Worm (Caenorhabditis elegans) whole organism, L2 larva: ENCODE measurements around the gene Y70C5C.1.
A peak's percentile ranks its signal among the peaks of the same experiment; 100 is the strongest.

Experiments used
- C34F6.9 ChIP-seq: fragments of 150-350 bp; optimal IDR thresholded peaks from 2 replicates; lab custom pipeline; 2014; ENCODE audit warnings: missing biosample characterization, missing genetic modification characterization
- F13H6.1 ChIP-seq: sonication (generic microtip); optimal IDR thresholded peaks from 2 replicates; lab custom pipeline; 2016; ENCODE audit warnings: missing genetic modification characterization, missing compliant biosample characterization
- crh-2 ChIP-seq: sonication (generic microtip); optimal IDR thresholded peaks from 2 replicates; lab custom pipeline; 2017; ENCODE audit warnings: missing biosample characterization, missing genetic modification characterization
- fos-1 ChIP-seq: fragments of 150-350 bp; optimal IDR thresholded peaks from 2 replicates; lab custom pipeline; 2014; ENCODE audit warnings: missing biosample characterization, missing genetic modification characterization
- gmeb-1 ChIP-seq: fragments of 150-350 bp; optimal IDR thresholded peaks from 2 replicates; lab custom pipeline; 2014; ENCODE audit warnings: missing biosample characterization, missing genetic modification characterization
- lin-39 ChIP-seq: fragments of 150-350 bp; optimal IDR thresholded peaks from 2 replicates; lab custom pipeline; 2014; ENCODE audit warnings: missing biosample characterization, missing genetic modification reagents, missing genetic modification characterization
- mab-5 ChIP-seq: fragments of 150-350 bp; optimal IDR thresholded peaks from 2 replicates; lab custom pipeline; 2014; ENCODE audit warnings: missing biosample characterization, missing genetic modification characterization
- nhr-10 ChIP-seq: sonication (generic microtip); optimal IDR thresholded peaks from 2 replicates; lab custom pipeline; 2017; ENCODE audit warnings: missing biosample characterization, missing genetic modification characterization
- nhr-129 ChIP-seq: fragments of 150-350 bp; optimal IDR thresholded peaks from 2 replicates; lab custom pipeline; 2014; ENCODE audit warnings: missing biosample characterization, missing genetic modification characterization
- nhr-21 ChIP-seq: fragments of 150-350 bp; optimal IDR thresholded peaks from 2 replicates; lab custom pipeline; 2014; ENCODE audit warnings: missing biosample characterization, missing genetic modification characterization
- nhr-25 ChIP-seq: fragments of 150-350 bp; sonication (generic microtip); optimal IDR thresholded peaks from 3 replicates; lab custom pipeline; 2014; ENCODE audit warnings: missing biosample characterization, missing genetic modification characterization
- nhr-77 ChIP-seq: fragments of 150-350 bp; optimal IDR thresholded peaks from 2 replicates; lab custom pipeline; 2014; ENCODE audit warnings: missing biosample characterization, missing genetic modification characterization
- peb-1 ChIP-seq: fragments of 150-350 bp; optimal IDR thresholded peaks from 2 replicates; lab custom pipeline; 2014; ENCODE audit warnings: missing biosample characterization, missing genetic modification characterization
- sem-4 ChIP-seq: fragments of 150-350 bp; optimal IDR thresholded peaks from 2 replicates; lab custom pipeline; 2014; ENCODE audit warnings: missing biosample characterization, missing genetic modification reagents, missing genetic modification characterization
- sma-3 ChIP-seq: sonication (generic microtip); optimal IDR thresholded peaks from 2 replicates; lab custom pipeline; 2016; ENCODE audit warnings: missing genetic modification reagents, missing genetic modification characterization, missing compliant biosample characterization
- snpc-4 ChIP-seq: fragments of 150-350 bp; optimal IDR thresholded peaks from 2 replicates; lab custom pipeline; 2014; ENCODE audit warnings: missing biosample characterization, missing genetic modification characterization
- unc-39 ChIP-seq: fragments of 150-350 bp; optimal IDR thresholded peaks from 2 replicates; lab custom pipeline; 2014; ENCODE audit warnings: missing biosample characterization, missing genetic modification characterization
- unc-55 ChIP-seq: fragments of 150-350 bp; sonication (generic microtip); optimal IDR thresholded peaks from 3 replicates; lab custom pipeline; 2014; ENCODE audit warnings: missing biosample characterization, missing genetic modification reagents, missing genetic modification characterization
- unc-62 ChIP-seq: fragments of 150-350 bp; optimal IDR thresholded peaks from 2 replicates; lab custom pipeline; 2014; ENCODE audit warnings: missing biosample characterization, missing genetic modification reagents, missing genetic modification characterization

Gene Y70C5C.1

DNA sequence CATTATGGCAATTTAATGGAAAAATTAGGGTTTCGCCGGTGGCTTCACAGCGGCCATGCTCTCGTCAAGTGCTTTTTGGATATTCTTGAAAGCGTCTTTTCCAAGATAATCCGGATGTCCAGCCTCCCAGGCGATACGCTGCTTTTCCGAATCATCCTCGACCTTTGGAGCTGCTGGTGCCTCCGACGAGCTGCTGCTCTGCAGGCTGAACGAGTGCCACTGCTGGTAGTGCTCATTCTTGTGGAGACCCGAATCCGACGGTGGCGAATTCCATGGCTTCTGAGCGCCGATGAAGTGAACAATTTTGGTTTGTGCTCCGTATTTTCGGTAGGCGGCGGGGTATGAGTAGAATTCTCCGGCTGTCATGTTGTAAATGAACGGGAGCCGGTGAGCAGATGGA lies 45.2 kb downstream of the Y70C5C.1 start:
- TF ChIP-seq unc-39 (tag; lab: Kevin White, UChicago) (no peak), unc-62 (GFP tag; lab: Kevin White, UChicago) (no peak), fos-1 (no peak), nhr-10 (tag; lab: Kevin White, UChicago) (no peak)
- TF ChIP-seq, all 48 proteins: peak for 0

ce11 chrV:16746231-16746990 lies 46.4 kb downstream of the Y70C5C.1 start, which contains the start of gene gyg-2:
Gene gyg-2 (minus strand): TSS chrV:16746258.
- no peak for TF ChIP-seq nhr-77
- no peak for TF ChIP-seq nhr-25
- TF ChIP-seq sem-4, result no peak
- no peak for TF ChIP-seq peb-1 (tag; lab: Kevin White, UChicago)
- no peak for TF ChIP-seq mab-5 (tag; lab: Kevin White, UChicago)
- no peak for TF ChIP-seq snpc-4 (tag; lab: Kevin White, UChicago)
- no peak for TF ChIP-seq sma-3

DNA sequence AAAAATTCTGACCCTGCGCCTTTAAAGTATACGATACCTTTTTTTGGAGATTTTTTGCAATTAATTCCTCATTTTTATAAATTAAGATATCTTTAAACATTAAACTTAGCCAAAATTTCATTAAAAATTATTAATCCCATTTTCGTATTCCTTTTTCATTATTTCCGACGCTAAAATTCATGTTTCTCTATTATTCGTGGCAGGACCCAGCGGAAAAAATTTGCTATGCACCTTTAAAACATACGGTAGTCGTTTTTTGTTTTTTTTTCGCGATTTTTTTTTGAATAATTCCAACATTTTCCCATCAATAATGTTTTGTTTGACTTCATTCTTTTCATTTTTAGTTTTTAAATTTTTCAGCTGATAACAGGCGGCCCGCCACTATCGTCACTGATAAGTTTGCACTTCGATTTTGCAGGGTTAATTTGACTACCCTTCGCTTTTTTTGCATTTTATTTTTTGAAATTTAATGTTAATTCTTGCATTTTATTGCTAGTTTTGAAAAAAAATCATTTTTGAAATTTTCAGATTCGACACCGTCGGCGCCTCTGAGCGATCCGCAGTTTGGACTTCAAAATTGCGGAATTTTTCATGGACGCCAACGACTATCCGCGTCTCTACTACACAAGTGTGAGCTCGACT lies 47.1 kb downstream of the Y70C5C.1 start, which contains the start of gene dkf-2:
TSS of gene dkf-2 (plus strand) at position 592 of the 642 bp plus-strand sequence.
- no peak for TF ChIP-seq mab-5 (tag; lab: Kevin White, UChicago)
- TF ChIP-seq F13H6.1 (tag; lab: Kevin White, UChicago), result no peak

DNA sequence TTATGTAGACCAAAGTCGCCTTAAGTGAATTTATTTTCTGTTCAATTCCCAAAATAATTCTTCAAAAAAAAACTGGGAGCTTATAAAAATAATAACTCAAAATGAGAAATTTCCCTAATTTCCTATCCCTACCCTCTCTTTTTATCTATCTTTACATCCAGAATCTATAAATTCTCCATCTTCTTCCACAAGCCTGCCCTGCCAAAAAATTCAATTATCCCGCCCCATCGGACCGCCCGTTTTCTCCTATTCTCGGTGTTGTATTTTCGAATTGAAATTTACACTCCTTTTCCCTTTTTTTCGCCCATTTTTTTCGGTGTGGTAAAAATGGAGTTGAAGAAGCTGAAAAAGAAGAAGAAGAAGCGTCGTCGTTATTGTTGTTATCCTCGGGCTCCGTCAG lies 49.5 kb downstream of the Y70C5C.1 start:
- TF ChIP-seq gmeb-1 (tag; lab: Kevin White, UChicago) (no peak), lin-39 (tag; lab: Kevin White, UChicago) (no peak), crh-2 (tag; lab: Kevin White, UChicago) (no peak), peb-1 (tag; lab: Kevin White, UChicago) (no peak)
- TF ChIP-seq, all 48 proteins: peak for 0

DNA sequence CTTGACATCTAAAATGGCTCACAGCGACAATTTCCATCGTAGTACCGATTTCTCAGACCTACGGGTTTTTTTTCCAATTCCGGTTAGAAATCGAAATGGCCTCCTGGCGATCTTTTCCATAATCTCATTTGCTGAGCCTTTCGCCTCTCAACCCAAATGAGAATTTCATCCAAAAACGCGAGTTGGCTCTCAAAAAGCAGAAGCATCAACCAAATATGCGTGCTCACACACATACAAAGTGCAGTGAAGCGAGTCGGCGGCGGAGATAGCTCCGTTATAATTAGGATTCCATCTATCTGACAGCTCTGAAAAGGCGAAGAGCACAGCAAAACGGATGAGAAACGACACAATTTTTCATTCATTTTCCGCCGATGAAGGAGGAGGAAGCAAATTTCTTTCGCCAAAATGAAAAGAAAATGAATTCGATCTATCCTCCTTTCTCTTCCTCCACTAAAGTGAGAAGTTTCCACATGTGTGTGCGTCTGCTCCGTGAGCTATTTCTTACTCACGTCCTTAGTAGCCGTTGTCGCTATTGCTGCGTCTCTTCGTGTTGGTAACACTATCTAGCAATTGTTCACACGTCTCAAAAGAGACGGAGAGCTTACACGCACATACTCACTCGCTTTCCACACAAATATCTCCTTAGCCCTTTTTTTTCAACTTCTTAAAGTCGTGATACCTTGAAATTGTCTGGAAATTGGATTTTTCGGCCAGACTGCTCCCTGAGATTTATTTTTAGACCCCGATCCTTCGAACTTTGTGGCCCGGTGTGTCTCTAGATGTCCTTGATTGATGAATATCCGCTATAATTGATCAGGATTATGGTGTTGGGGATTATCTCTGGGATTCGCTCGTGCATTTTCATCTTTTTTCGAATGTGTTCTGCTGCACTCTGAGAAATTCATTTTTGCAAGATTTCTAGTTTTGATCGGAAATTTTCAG lies 52.4 kb downstream of the Y70C5C.1 start:
- TF ChIP-seq sem-4, result no peak
- peak; percentile 77 for TF ChIP-seq unc-55 (GFP tag; lab: Kevin White, UChicago)
- no peak for TF ChIP-seq nhr-21 (tag; lab: Kevin White, UChicago)
- peak; percentile 26 for TF ChIP-seq nhr-129 (tag; lab: Kevin White, UChicago)
- peak; percentile 8 for TF ChIP-seq C34F6.9 (tag; lab: Kevin White, UChicago)
